Fruit fly (Drosophila melanogaster): ENCODE measurements around the gene Hsp68.

DNA sequence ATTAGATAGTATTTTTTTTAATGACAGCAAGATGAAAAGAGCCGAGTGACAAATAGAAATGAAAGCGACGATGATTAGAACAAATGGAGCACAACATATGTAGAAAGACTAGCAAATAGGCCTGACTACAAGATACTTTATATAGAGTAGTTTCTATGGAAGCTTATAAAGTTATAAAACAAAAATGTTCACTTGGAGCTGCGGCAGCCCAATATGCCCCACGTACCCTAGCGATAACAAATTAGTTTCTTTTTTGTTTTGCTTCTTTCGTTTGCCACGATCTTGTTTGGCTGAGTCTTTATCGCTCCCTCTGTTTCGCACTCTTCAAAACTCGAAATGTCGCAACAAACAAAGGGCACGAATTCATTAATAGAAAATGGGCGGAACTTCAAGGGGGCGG, 43.6 kb upstream of the Hsp68 start:
- TF ChIP-seq CG8478 (optimal IDR thresholded peaks at IDR 0.05) (no peak), CTCF (optimal IDR thresholded peaks at IDR 0.05) (no peak)
